ENCODE assay signal across 1 fruit fly cellular context in genomic region chr2L:7387813-7388558, dm6.
TF ChIP-seq lines count a peak whose summit lies in the region.

Gene CG5149 (minus strand): TSS chr2L:7388253.
Gene gudu (plus strand): TSS chr2L:7388508.

TF ChIP-seq in whole organism, embryonic, 481 proteins besides CTCF, POLR2A, EP300 and RAD21 (continued from another document and continues in another):
- TF ChIP-seq HLH3B (GFP tag; IDR thresholded peaks at IDR 0.05; lab: Robert Waterston, UW) = no peak
- no peak for TF ChIP-seq CG30020 (tag; optimal IDR thresholded peaks at IDR 0.05; lab: Kevin White, UChicago)
- no peak for TF ChIP-seq CG1832 (GFP tag; optimal IDR thresholded peaks at IDR 0.05; lab: Kevin White, UChicago)
- no peak for TF ChIP-seq ewg (GFP tag; optimal IDR thresholded peaks at IDR 0.05; lab: Kevin White, UChicago)
- 0 out of 3 replicates have a peak, but pooled peaks have one; percentile 21 for TF ChIP-seq zfh1 (GFP tag; IDR thresholded peaks at IDR 0.05; lab: Robert Waterston, UW)
- no peak for TF ChIP-seq Mad (GFP tag; optimal IDR thresholded peaks at IDR 0.05; lab: Kevin White, UChicago)
- TF ChIP-seq C15 (GFP tag; IDR thresholded peaks at IDR 0.05; lab: Robert Waterston, UW) = no peak
- TF ChIP-seq CG31365 (tag; optimal IDR thresholded peaks at IDR 0.05; lab: Kevin White, UChicago) = no peak
- no peak for TF ChIP-seq ftz-f1 (GFP tag; optimal IDR thresholded peaks at IDR 0.05; lab: Kevin White, UChicago)
- no peak for TF ChIP-seq z (GFP tag; IDR thresholded peaks at IDR 0.05; lab: Robert Waterston, UW)
- TF ChIP-seq CG16813 (GFP tag; IDR thresholded peaks at IDR 0.05; lab: Robert Waterston, UW; ENCODE audit: partially characterized antibody) = peak; percentile 86
- no peak for TF ChIP-seq ap (GFP tag; IDR thresholded peaks at IDR 0.05; lab: Robert Waterston, UW)
- TF ChIP-seq Nf-YC (tag; optimal IDR thresholded peaks at IDR 0.05; lab: Kevin White, UChicago) = no peak
- TF ChIP-seq org-1 (GFP tag; optimal IDR thresholded peaks at IDR 0.05; lab: Kevin White, UChicago) = no peak
- peak; percentile 96 for TF ChIP-seq CG6791 (GFP tag; IDR thresholded peaks at IDR 0.05; lab: Robert Waterston, UW; ENCODE audit: partially characterized antibody)
- TF ChIP-seq Jarid2 (GFP tag; optimal IDR thresholded peaks at IDR 0.05; lab: Kevin White, UChicago) = peak; percentile 26
- TF ChIP-seq dati (GFP tag; IDR thresholded peaks at IDR 0.05; lab: Robert Waterston, UW) = no peak
- TF ChIP-seq Deaf1 (tag; optimal IDR thresholded peaks at IDR 0.05; lab: Kevin White, UChicago) = no peak
- TF ChIP-seq CG4730 (GFP tag; IDR thresholded peaks at IDR 0.05; lab: Robert Waterston, UW) = no peak
- peak; percentile 71 for TF ChIP-seq tna (GFP tag; IDR thresholded peaks at IDR 0.05; lab: Robert Waterston, UW; ENCODE audit: partially characterized antibody)
- peak; percentile 40 for TF ChIP-seq pros (GFP tag; optimal IDR thresholded peaks at IDR 0.05; lab: Kevin White, UChicago)
- TF ChIP-seq Lim3 (GFP tag; IDR thresholded peaks at IDR 0.05; lab: Robert Waterston, UW) = no peak
- TF ChIP-seq bigmax (GFP tag; optimal IDR thresholded peaks at IDR 0.05; lab: Kevin White, UChicago) = peak; percentile 29
- peak; percentile 0 for TF ChIP-seq exex (tag; optimal IDR thresholded peaks at IDR 0.05; lab: Kevin White, UChicago)
- TF ChIP-seq gsb-n (tag; optimal IDR thresholded peaks at IDR 0.05; lab: Kevin White, UChicago) = no peak
- TF ChIP-seq da (GFP tag; optimal IDR thresholded peaks at IDR 0.05; lab: Kevin White, UChicago) = no peak
- TF ChIP-seq HLH4C (GFP tag; IDR thresholded peaks at IDR 0.05; lab: Robert Waterston, UW; ENCODE audit: partially characterized antibody) = peak; percentile 86
- peak; percentile 79 for TF ChIP-seq MESR4 (GFP tag; optimal IDR thresholded peaks at IDR 0.05; lab: Kevin White, UChicago)
- TF ChIP-seq ci (GFP tag; IDR thresholded peaks at IDR 0.05; lab: Robert Waterston, UW) = peak; percentile 60; the same call in 1 of the 3 replicates
- TF ChIP-seq Dbx (GFP tag; IDR thresholded peaks at IDR 0.05; lab: Robert Waterston, UW) = 0 out of 3 replicates have a peak, but pooled peaks have one; percentile 34
- TF ChIP-seq sima (GFP tag; optimal IDR thresholded peaks at IDR 0.05; lab: Kevin White, UChicago) = no peak
- peak; percentile 41; the same call in 1 of the 2 replicates for TF ChIP-seq CG6272 (GFP tag; IDR thresholded peaks at IDR 0.05; lab: Robert Waterston, UW)
- no peak for TF ChIP-seq ranshi (GFP tag; IDR thresholded peaks at IDR 0.05; lab: Robert Waterston, UW)
- TF ChIP-seq Poxn (GFP tag; IDR thresholded peaks at IDR 0.05; lab: Robert Waterston, UW) = no peak
- no peak for TF ChIP-seq CG7372 (GFP tag; IDR thresholded peaks at IDR 0.05; lab: Robert Waterston, UW)
- no peak for TF ChIP-seq Eip74EF (GFP tag; optimal IDR thresholded peaks at IDR 0.05; lab: Kevin White, UChicago)
- no peak; the same call in 1 of the 2 replicates for TF ChIP-seq sisA (GFP tag; IDR thresholded peaks at IDR 0.05; lab: Robert Waterston, UW)
- peak; percentile 89 for TF ChIP-seq bbx (GFP tag; IDR thresholded peaks at IDR 0.05; lab: Robert Waterston, UW; ENCODE audit: partially characterized antibody)
- TF ChIP-seq lab (GFP tag; optimal IDR thresholded peaks at IDR 0.05; lab: Kevin White, UChicago) = peak; percentile 7
- TF ChIP-seq Sry-δ (GFP tag; optimal IDR thresholded peaks at IDR 0.05; lab: Kevin White, UChicago) = peak; percentile 92
- peak; percentile 40 for TF ChIP-seq bcd (GFP tag; optimal IDR thresholded peaks at IDR 0.05; lab: Kevin White, UChicago)
- TF ChIP-seq corto (GFP tag; optimal IDR thresholded peaks at IDR 0.05; lab: Kevin White, UChicago) = no peak
- peak; percentile 89 for TF ChIP-seq CG42726 (GFP tag; IDR thresholded peaks at IDR 0.05; lab: Robert Waterston, UW; ENCODE audit: partially characterized antibody)
- TF ChIP-seq ash1 (GFP tag; optimal IDR thresholded peaks at IDR 0.05; lab: Kevin White, UChicago) = no peak
- no peak for TF ChIP-seq CG11560 (tag; IDR thresholded peaks at IDR 0.05; lab: Robert Waterston, UW)
- no peak for TF ChIP-seq bsh (GFP tag; optimal IDR thresholded peaks at IDR 0.05; lab: Kevin White, UChicago)
- peak; percentile 55 for TF ChIP-seq NC2β (GFP tag; optimal IDR thresholded peaks at IDR 0.05; lab: Kevin White, UChicago)
- TF ChIP-seq Kr (GFP tag; optimal IDR thresholded peaks at IDR 0.05; lab: Kevin White, UChicago) = no peak
- TF ChIP-seq Dp (GFP tag; optimal IDR thresholded peaks at IDR 0.05; lab: Kevin White, UChicago) = peak; percentile 50
- TF ChIP-seq Lhr (GFP tag; optimal IDR thresholded peaks at IDR 0.05; lab: Kevin White, UChicago) = peak; percentile 51
- TF ChIP-seq CG10267 (tag; optimal IDR thresholded peaks at IDR 0.05; lab: Kevin White, UChicago) = peak; percentile 50
- TF ChIP-seq Hand (GFP tag; optimal IDR thresholded peaks at IDR 0.05; lab: Kevin White, UChicago) = no peak
- no peak for TF ChIP-seq Trl (optimal IDR thresholded peaks at IDR 0.05; lab: Kevin White, UChicago)
- TF ChIP-seq Trl (GFP tag; optimal IDR thresholded peaks at IDR 0.05; lab: Kevin White, UChicago) = no peak
- TF ChIP-seq vnd (GFP tag; IDR thresholded peaks at IDR 0.05; lab: Robert Waterston, UW; ENCODE audit: partially characterized antibody) = peak; percentile 73
- peak; percentile 31 for TF ChIP-seq CG18262 (tag; optimal IDR thresholded peaks at IDR 0.05; lab: Kevin White, UChicago)
- TF ChIP-seq nau (GFP tag; optimal IDR thresholded peaks at IDR 0.05; lab: Kevin White, UChicago) = no peak
- peak; percentile 85 for TF ChIP-seq hb (GFP tag; IDR thresholded peaks at IDR 0.05; lab: Robert Waterston, UW; ENCODE audit: partially characterized antibody)
- no peak for TF ChIP-seq ERR (GFP tag; optimal IDR thresholded peaks at IDR 0.05; lab: Kevin White, UChicago)
- TF ChIP-seq Med (GFP tag; lab: Kevin White, UChicago) = peak; percentile 87
- TF ChIP-seq CG17361 (GFP tag; IDR thresholded peaks at IDR 0.05; lab: Robert Waterston, UW) = peak; percentile 52; the same call in 2 of the 3 replicates
- TF ChIP-seq CG2202 (tag; optimal IDR thresholded peaks at IDR 0.05; lab: Kevin White, UChicago) = no peak
- TF ChIP-seq Hsf (GFP tag; optimal IDR thresholded peaks at IDR 0.05; lab: Kevin White, UChicago) = no peak
- TF ChIP-seq CG33213 (GFP tag; optimal IDR thresholded peaks at IDR 0.05; lab: Kevin White, UChicago) = no peak
- TF ChIP-seq CG9609 (GFP tag; optimal IDR thresholded peaks at IDR 0.05; lab: Kevin White, UChicago) = no peak
- TF ChIP-seq hkb (optimal IDR thresholded peaks at IDR 0.05; lab: Kevin White, UChicago) = peak; percentile 28
- TF ChIP-seq hkb (GFP tag; IDR thresholded peaks at IDR 0.05; lab: Robert Waterston, UW) = no peak
- TF ChIP-seq CG1024 (GFP tag; IDR thresholded peaks at IDR 0.05; lab: Robert Waterston, UW) = no peak
- TF ChIP-seq E2f2 (GFP tag; IDR thresholded peaks at IDR 0.05; lab: Robert Waterston, UW) = peak; percentile 52
- no peak for TF ChIP-seq lbe (GFP tag; optimal IDR thresholded peaks at IDR 0.05; lab: Kevin White, UChicago)
- TF ChIP-seq Dll (GFP tag; IDR thresholded peaks at IDR 0.05; lab: Robert Waterston, UW; ENCODE audit: partially characterized antibody) = peak; percentile 90
- TF ChIP-seq CG9817 (tag; optimal IDR thresholded peaks at IDR 0.05; lab: Kevin White, UChicago) = no peak
- peak; percentile 80 for TF ChIP-seq Neu2 (GFP tag; optimal IDR thresholded peaks at IDR 0.05; lab: Kevin White, UChicago; ENCODE audit: borderline replicate concordance)
- TF ChIP-seq CrebB (tag; optimal IDR thresholded peaks at IDR 0.05; lab: Kevin White, UChicago) = peak; percentile 49
- no peak for TF ChIP-seq dan (GFP tag; IDR thresholded peaks at IDR 0.05; lab: Robert Waterston, UW)
- TF ChIP-seq nerfin-1 (tag; optimal IDR thresholded peaks at IDR 0.05; lab: Kevin White, UChicago) = peak; percentile 62
- no peak for TF ChIP-seq Chrac-16 (GFP tag; optimal IDR thresholded peaks at IDR 0.05; lab: Kevin White, UChicago)
- TF ChIP-seq CG2712 (tag; optimal IDR thresholded peaks at IDR 0.05; lab: Kevin White, UChicago) = peak; percentile 57
- no peak for TF ChIP-seq CG5245 (GFP tag; optimal IDR thresholded peaks at IDR 0.05; lab: Kevin White, UChicago)
- TF ChIP-seq seq (GFP tag; IDR thresholded peaks at IDR 0.05; lab: Robert Waterston, UW) = no peak
- TF ChIP-seq CG10366 (GFP tag; IDR thresholded peaks at IDR 0.05; lab: Robert Waterston, UW) = peak; percentile 7; the same call in 1 of the 2 replicates
- peak in 1 of 2 experiments; percentile 90 for TF ChIP-seq Hr78 (GFP tag; optimal IDR thresholded peaks at IDR 0.05; lab: Kevin White, UChicago)
- peak; percentile 94 for TF ChIP-seq chinmo (GFP tag; IDR thresholded peaks at IDR 0.05; lab: Robert Waterston, UW; ENCODE audit: partially characterized antibody)
- TF ChIP-seq jigr1 (GFP tag; IDR thresholded peaks at IDR 0.05; lab: Robert Waterston, UW) = no peak
- peak; percentile 24 for TF ChIP-seq CG7987 (GFP tag; optimal IDR thresholded peaks at IDR 0.05; lab: Kevin White, UChicago)
- peak; percentile 46 for TF ChIP-seq HmgZ (tag; optimal IDR thresholded peaks at IDR 0.05; lab: Kevin White, UChicago)
- peak; percentile 65 for TF ChIP-seq CG12659 (GFP tag; optimal IDR thresholded peaks at IDR 0.05; lab: Kevin White, UChicago)
- no peak for TF ChIP-seq CG11093 (GFP tag; IDR thresholded peaks at IDR 0.05; lab: Robert Waterston, UW)
- peak; percentile 67 for TF ChIP-seq CG9932 (GFP tag; IDR thresholded peaks at IDR 0.05; lab: Robert Waterston, UW)
- no peak for TF ChIP-seq CG15073 (GFP tag; optimal IDR thresholded peaks at IDR 0.05; lab: Kevin White, UChicago)
- TF ChIP-seq Rfx (GFP tag; IDR thresholded peaks at IDR 0.05; lab: Robert Waterston, UW) = peak; percentile 61
- peak; percentile 94 for TF ChIP-seq pita (GFP tag; optimal IDR thresholded peaks at IDR 0.05; lab: Kevin White, UChicago)
- TF ChIP-seq vvl (GFP tag; IDR thresholded peaks at IDR 0.05; lab: Robert Waterston, UW) = peak; percentile 73
- TF ChIP-seq Dref (GFP tag; IDR thresholded peaks at IDR 0.05; lab: Robert Waterston, UW) = peak; percentile 73
- peak; percentile 5 for TF ChIP-seq eyg (GFP tag; optimal IDR thresholded peaks at IDR 0.05; lab: Kevin White, UChicago)
- TF ChIP-seq Hmr (GFP tag; optimal IDR thresholded peaks at IDR 0.05; lab: Kevin White, UChicago) = peak; percentile 57
- peak; percentile 88 for TF ChIP-seq unc-4 (GFP tag; IDR thresholded peaks at IDR 0.05; lab: Robert Waterston, UW; ENCODE audit: partially characterized antibody)
- TF ChIP-seq Doc3 (GFP tag; IDR thresholded peaks at IDR 0.05; lab: Robert Waterston, UW; ENCODE audit: partially characterized antibody) = peak; percentile 83
- TF ChIP-seq Rx (GFP tag; IDR thresholded peaks at IDR 0.05; lab: Robert Waterston, UW) = no peak
- TF ChIP-seq CG32772 (GFP tag; IDR thresholded peaks at IDR 0.05; lab: Robert Waterston, UW) = 0 out of 2 replicates have a peak, but pooled peaks have one; percentile 28
- peak; percentile 49 for TF ChIP-seq CG15601 (tag; optimal IDR thresholded peaks at IDR 0.05; lab: Kevin White, UChicago)
- TF ChIP-seq aop (GFP tag; IDR thresholded peaks at IDR 0.05; lab: Robert Waterston, UW) = no peak
- peak; percentile 60 for TF ChIP-seq CG17829 (tag; optimal IDR thresholded peaks at IDR 0.05; lab: Kevin White, UChicago)
- no peak for TF ChIP-seq CG10543 (GFP tag; optimal IDR thresholded peaks at IDR 0.05; lab: Kevin White, UChicago)
- TF ChIP-seq CG3163 (GFP tag; optimal IDR thresholded peaks at IDR 0.05; lab: Kevin White, UChicago) = peak; percentile 36
- TF ChIP-seq nerfin-2 (GFP tag; IDR thresholded peaks at IDR 0.05; lab: Robert Waterston, UW; ENCODE audit: partially characterized antibody) = peak; percentile 77
- TF ChIP-seq B-H1 (GFP tag; IDR thresholded peaks at IDR 0.05; lab: Robert Waterston, UW) = no peak
- TF ChIP-seq Myb (GFP tag; optimal IDR thresholded peaks at IDR 0.05; lab: Kevin White, UChicago) = peak; percentile 46
- no peak for TF ChIP-seq Nf-YB (GFP tag; optimal IDR thresholded peaks at IDR 0.05; lab: Kevin White, UChicago)
- peak; percentile 32 for TF ChIP-seq YL-1 (GFP tag; optimal IDR thresholded peaks at IDR 0.05; lab: Kevin White, UChicago)
- TF ChIP-seq CoRest (tag; optimal IDR thresholded peaks at IDR 0.05; lab: Kevin White, UChicago) = peak; percentile 12
- TF ChIP-seq CG3847 (GFP tag; IDR thresholded peaks at IDR 0.05; lab: Robert Waterston, UW) = no peak; the same call in 1 of the 2 replicates
- no peak for TF ChIP-seq CG12236 (GFP tag; optimal IDR thresholded peaks at IDR 0.05; lab: Kevin White, UChicago)
- no peak for TF ChIP-seq odd (GFP tag; optimal IDR thresholded peaks at IDR 0.05; lab: Kevin White, UChicago)
- no peak for TF ChIP-seq kay (GFP tag; optimal IDR thresholded peaks at IDR 0.05; lab: Kevin White, UChicago)
- TF ChIP-seq pb (GFP tag; optimal IDR thresholded peaks at IDR 0.05; lab: Kevin White, UChicago) = no peak
- TF ChIP-seq sna (GFP tag; IDR thresholded peaks at IDR 0.05; lab: Robert Waterston, UW; ENCODE audit: partially characterized antibody) = peak; percentile 76
- TF ChIP-seq Blimp-1 (GFP tag; optimal IDR thresholded peaks at IDR 0.05; lab: Kevin White, UChicago) = peak; percentile 13
- no peak for TF ChIP-seq CG5180 (GFP tag; optimal IDR thresholded peaks at IDR 0.05; lab: Kevin White, UChicago)
- no peak for TF ChIP-seq CG3726 (GFP tag; IDR thresholded peaks at IDR 0.05; lab: Robert Waterston, UW)
- TF ChIP-seq NC2α (GFP tag; optimal IDR thresholded peaks at IDR 0.05; lab: Kevin White, UChicago) = no peak
- TF ChIP-seq zen (tag; optimal IDR thresholded peaks at IDR 0.05; lab: Kevin White, UChicago) = peak; percentile 22
- TF ChIP-seq E2f1 (GFP tag; IDR thresholded peaks at IDR 0.05; lab: Robert Waterston, UW) = no peak
- TF ChIP-seq CG12155 (GFP tag; optimal IDR thresholded peaks at IDR 0.05; lab: Kevin White, UChicago) = no peak
- no peak for TF ChIP-seq oc (tag; optimal IDR thresholded peaks at IDR 0.05; lab: Kevin White, UChicago)
- peak; percentile 2 for TF ChIP-seq CG13624 (GFP tag; optimal IDR thresholded peaks at IDR 0.05; lab: Kevin White, UChicago)
- TF ChIP-seq amos (GFP tag; IDR thresholded peaks at IDR 0.05; lab: Robert Waterston, UW; ENCODE audit: partially characterized antibody) = peak; percentile 95
- TF ChIP-seq Atf-2 (GFP tag; optimal IDR thresholded peaks at IDR 0.05; lab: Kevin White, UChicago) = no peak
- TF ChIP-seq cad (GFP tag; optimal IDR thresholded peaks at IDR 0.05; lab: Kevin White, UChicago) = no peak
- TF ChIP-seq CG10274 (GFP tag; optimal IDR thresholded peaks at IDR 0.05; lab: Kevin White, UChicago) = no peak
- TF ChIP-seq pho (GFP tag; optimal IDR thresholded peaks at IDR 0.05; lab: Kevin White, UChicago) = no peak
- TF ChIP-seq gfzf (GFP tag; optimal IDR thresholded peaks at IDR 0.05; lab: Kevin White, UChicago) = peak; percentile 49
- TF ChIP-seq dimm (GFP tag; IDR thresholded peaks at IDR 0.05; lab: Robert Waterston, UW) = no peak
